Fruit fly (Drosophila melanogaster) whole organism, embryonic: ENCODE data around the gene CG32413.

Source experiments
- Asciz ChIP-seq: fragments of 200-800 bp; sonication (Bioruptor generic); optimal IDR thresholded peaks from 2 replicates; lab custom pipeline; 2017; ENCODE audit warnings: missing biosample characterization, mild to moderate bottlenecking, missing genetic modification characterization, missing genetic modification reagents
- Awh ChIP-seq: fragments of 200-800 bp; sonication (Bioruptor generic); IDR thresholded peaks from 2 replicates; pipeline ENCODE4, ENCODE4 v1.3.6; 2022; ENCODE audit warnings: missing biosample characterization, missing genetic modification characterization
- Bdp1 ChIP-seq: fragments of 200-800 bp; sonication (Bioruptor generic); optimal IDR thresholded peaks from 3 replicates; lab custom pipeline; 2016; ENCODE audit warnings: missing biosample characterization, missing genetic modification characterization
- CG12769 ChIP-seq: fragments of 200-800 bp; sonication (Bioruptor generic); optimal IDR thresholded peaks from 2 replicates; lab custom pipeline; 2019; ENCODE audit warnings: missing biosample characterization, mild to moderate bottlenecking, missing genetic modification characterization, moderate library complexity
- CG15479 ChIP-seq: fragments of 200-800 bp; sonication (Bioruptor generic); optimal IDR thresholded peaks from 3 replicates; lab custom pipeline; 2019; ENCODE audit warnings: missing biosample characterization, mild to moderate bottlenecking, missing genetic modification characterization, moderate library complexity
- CG15514 ChIP-seq: fragments of 200-800 bp; sonication (Bioruptor generic); optimal IDR thresholded peaks from 3 replicates; lab custom pipeline; 2017; ENCODE audit warnings: missing biosample characterization, missing genetic modification characterization, mild to moderate bottlenecking, moderate library complexity, missing genetic modification reagents
- CG16813 ChIP-seq: fragments of 200-800 bp; sonication (Bioruptor generic); IDR thresholded peaks from 3 replicates; pipeline ENCODE4 v1.3.6; 2022; ENCODE audit warnings: missing biosample characterization, missing genetic modification characterization; ENCODE audit not compliant: partially characterized antibody
- CG17359 ChIP-seq: fragments of 200-800 bp; sonication (Bioruptor generic); optimal IDR thresholded peaks from 3 replicates; lab custom pipeline; 2018; ENCODE audit warnings: missing biosample characterization, mild to moderate bottlenecking, missing genetic modification characterization, moderate library complexity
- CG17361 ChIP-seq: fragments of 200-800 bp; sonication (Bioruptor generic); IDR thresholded peaks from 3 replicates; pipeline ENCODE4 v1.3.6; 2022; ENCODE audit warnings: missing biosample characterization, missing genetic modification characterization
- CG17829 ChIP-seq: fragments of 200-800 bp; optimal IDR thresholded peaks from 2 replicates; lab custom pipeline; 2019; ENCODE audit warnings: missing biosample characterization, mild to moderate bottlenecking, missing genetic modification characterization, moderate library complexity
- CG1832 ChIP-seq: fragments of 200-800 bp; sonication (Bioruptor generic); optimal IDR thresholded peaks from 2 replicates; lab custom pipeline; 2017; ENCODE audit warnings: missing biosample characterization, mild to moderate bottlenecking, missing genetic modification characterization, inconsistent platforms
- CG2120 ChIP-seq: fragments of 200-800 bp; sonication (Bioruptor generic); optimal IDR thresholded peaks from 3 replicates; lab custom pipeline; 2016; ENCODE audit warnings: missing biosample characterization, missing genetic modification characterization
- CG2129 ChIP-seq: fragments of 200-800 bp; sonication (Bioruptor generic); IDR thresholded peaks from 2 replicates; pipeline ENCODE4 v1.3.6; 2022; ENCODE audit warnings: missing biosample characterization, missing genetic modification characterization; ENCODE audit not compliant: partially characterized antibody
- CG3407 ChIP-seq: fragments of 200-800 bp; sonication (Bioruptor generic); optimal IDR thresholded peaks from 2 replicates; lab custom pipeline; 2018; ENCODE audit warnings: missing biosample characterization, mild to moderate bottlenecking, missing genetic modification characterization
- CG3847 ChIP-seq: fragments of 200-800 bp; sonication (Bioruptor generic); IDR thresholded peaks from 2 replicates; pipeline ENCODE4 v1.3.6; 2022; ENCODE audit warnings: missing biosample characterization, missing genetic modification characterization
- CG4404 ChIP-seq: fragments of 200-800 bp; sonication (Bioruptor generic); IDR thresholded peaks from 2 replicates; pipeline ENCODE4 v1.3.6; 2022; ENCODE audit warnings: missing biosample characterization, missing genetic modification characterization
- CG4820 ChIP-seq: fragments of 200-800 bp; sonication (Bioruptor generic); optimal IDR thresholded peaks from 3 replicates; lab custom pipeline; 2016; ENCODE audit warnings: missing biosample characterization, missing genetic modification characterization
- CG6254 ChIP-seq: fragments of 200-800 bp; sonication (Bioruptor generic); optimal IDR thresholded peaks from 3 replicates; lab custom pipeline; 2017; ENCODE audit warnings: mild to moderate bottlenecking, missing biosample characterization, missing genetic modification reagents, missing genetic modification characterization
- CG6765 ChIP-seq: fragments of 200-800 bp; sonication (Bioruptor generic); optimal IDR thresholded peaks from 3 replicates; lab custom pipeline; 2017; ENCODE audit warnings: missing biosample characterization, mild to moderate bottlenecking, missing genetic modification characterization
- CG7357 ChIP-seq: fragments of 200-800 bp; sonication (Bioruptor generic); IDR thresholded peaks from 3 replicates; pipeline ENCODE4 v1.3.6; 2022; ENCODE audit warnings: missing biosample characterization, missing genetic modification characterization
- CG7839 ChIP-seq: fragments of 200-800 bp; sonication (Bioruptor generic); optimal IDR thresholded peaks from 3 replicates; lab custom pipeline; 2018; ENCODE audit warnings: missing biosample characterization, mild to moderate bottlenecking, missing genetic modification characterization, moderate library complexity
- CG8359 ChIP-seq: fragments of 200-800 bp; sonication (Bioruptor generic); optimal IDR thresholded peaks from 2 replicates; lab custom pipeline; 2017; ENCODE audit warnings: missing biosample characterization, mild to moderate bottlenecking, missing genetic modification characterization, borderline replicate concordance
- CG8924 ChIP-seq: fragments of 200-800 bp; optimal IDR thresholded peaks from 3 replicates; lab custom pipeline; 2019; ENCODE audit warnings: missing biosample characterization, mild to moderate bottlenecking, missing genetic modification characterization, moderate library complexity
- CG9797 ChIP-seq: fragments of 200-800 bp; sonication (Bioruptor generic); optimal IDR thresholded peaks from 3 replicates; lab custom pipeline; 2018; ENCODE audit warnings: missing biosample characterization, mild to moderate bottlenecking, missing genetic modification characterization
- Camta ChIP-seq: fragments of 200-800 bp; sonication (Bioruptor generic); optimal IDR thresholded peaks from 2 replicates; lab custom pipeline; 2016; ENCODE audit warnings: missing biosample characterization, missing genetic modification characterization
- D19A ChIP-seq: fragments of 200-800 bp; optimal IDR thresholded peaks from 3 replicates; lab custom pipeline; 2019; ENCODE audit warnings: missing biosample characterization, mild to moderate bottlenecking, missing genetic modification characterization, moderate library complexity
- Gsc ChIP-seq: fragments of 200-800 bp; sonication (Bioruptor generic); IDR thresholded peaks from 2 replicates; pipeline ENCODE4 v1.3.6; 2022; ENCODE audit warnings: missing biosample characterization, missing genetic modification characterization
- HLHmδ ChIP-seq: fragments of 200-800 bp; sonication (Bioruptor generic); optimal IDR thresholded peaks from 2 replicates; lab custom pipeline; 2018; ENCODE audit warnings: missing biosample characterization, mild to moderate bottlenecking, missing genetic modification characterization, moderate library complexity
- Hmr ChIP-seq: fragments of 200-800 bp; sonication (Bioruptor generic); optimal IDR thresholded peaks from 3 replicates; lab custom pipeline; 2017; ENCODE audit warnings: mild to moderate bottlenecking, missing biosample characterization, missing genetic modification reagents, missing genetic modification characterization
- Hmx ChIP-seq: fragments of 200-800 bp; sonication (Bioruptor generic); optimal IDR thresholded peaks from 2 replicates; lab custom pipeline; 2016; ENCODE audit warnings: missing biosample characterization, missing genetic modification characterization
- Meics ChIP-seq: fragments of 200-800 bp; sonication (Bioruptor generic); optimal IDR thresholded peaks from 2 replicates; lab custom pipeline; 2017; ENCODE audit warnings: missing biosample characterization, mild to moderate bottlenecking, missing genetic modification characterization
- Spps ChIP-seq: fragments of 200-800 bp; sonication (Bioruptor generic); optimal IDR thresholded peaks from 2 replicates; lab custom pipeline; 2018; ENCODE audit warnings: missing biosample characterization, mild to moderate bottlenecking, missing genetic modification characterization
- YL-1 ChIP-seq: fragments of 200-800 bp; sonication (Bioruptor generic); optimal IDR thresholded peaks from 3 replicates; lab custom pipeline; 2017; ENCODE audit warnings: missing biosample characterization, mild to moderate bottlenecking, missing genetic modification characterization
- abd-A ChIP-seq: fragments of 200-800 bp; sonication (Bioruptor generic); optimal IDR thresholded peaks from 3 replicates; lab custom pipeline; 2019; ENCODE audit warnings: missing biosample characterization, mild to moderate bottlenecking, missing genetic modification characterization, moderate library complexity
- aop ChIP-seq: fragments of 200-800 bp; sonication (Bioruptor generic); IDR thresholded peaks from 2 replicates; pipeline ENCODE4 v1.3.6; 2022; ENCODE audit warnings: missing biosample characterization, missing genetic modification characterization
- bab2 ChIP-seq: fragments of 200-800 bp; sonication (Bioruptor generic); optimal IDR thresholded peaks from 2 replicates; lab custom pipeline; 2016; ENCODE audit warnings: missing biosample characterization, missing genetic modification characterization
- bigmax ChIP-seq: fragments of 200-800 bp; sonication (Bioruptor generic); optimal IDR thresholded peaks from 2 replicates; lab custom pipeline; 2018; ENCODE audit warnings: missing biosample characterization, mild to moderate bottlenecking, missing genetic modification characterization
- cato ChIP-seq: fragments of 200-800 bp; sonication (Bioruptor generic); optimal IDR thresholded peaks from 2 replicates; lab custom pipeline; 2016; ENCODE audit warnings: missing biosample characterization, missing genetic modification characterization, borderline replicate concordance
- crol ChIP-seq: fragments of 200-800 bp; sonication (Bioruptor generic); IDR thresholded peaks from 2 replicates; pipeline ENCODE4 v1.3.6; 2022; ENCODE audit warnings: missing biosample characterization, missing genetic modification characterization
- cwo ChIP-seq: fragments of 200-800 bp; sonication (Bioruptor generic); optimal IDR thresholded peaks from 3 replicates; lab custom pipeline; 2017; ENCODE audit warnings: missing biosample characterization, missing genetic modification characterization, mild to moderate bottlenecking, moderate library complexity, missing genetic modification reagents
- dati ChIP-seq: fragments of 200-800 bp; sonication (Bioruptor generic); IDR thresholded peaks from 2 replicates; pipeline ENCODE4 v1.3.6; 2022; ENCODE audit warnings: missing biosample characterization, missing genetic modification characterization
- gcm ChIP-seq: fragments of 200-800 bp; sonication (Bioruptor generic); optimal IDR thresholded peaks from 2 replicates; lab custom pipeline; 2019; ENCODE audit warnings: missing biosample characterization, mild to moderate bottlenecking, missing genetic modification characterization, moderate library complexity
- grau ChIP-seq: fragments of 200-800 bp; optimal IDR thresholded peaks from 3 replicates; lab custom pipeline; 2019; ENCODE audit warnings: missing biosample characterization, mild to moderate bottlenecking, missing genetic modification characterization, moderate library complexity
- gsb-n ChIP-seq: fragments of 200-800 bp; sonication (Bioruptor generic); optimal IDR thresholded peaks from 3 replicates; lab custom pipeline; 2018; ENCODE audit warnings: missing biosample characterization, mild to moderate bottlenecking, missing genetic modification characterization
- hkb ChIP-seq, 2 experiments: fragments of 200-800 bp in 1 of 2; fragments of >200 bp in 1 of 2; sonication (Bioruptor generic) in 1 of 2; IDR thresholded peaks in 1 of 2; optimal IDR thresholded peaks in 1 of 2; 2 replicates each; pipeline versions ENCODE4 v1.3.6 to Lab custom; 2017 to 2022; ENCODE audit warnings: missing biosample characterization in 1 of 2, missing genetic modification characterization in 1 of 2
- ken ChIP-seq: fragments of 200-800 bp; sonication (Bioruptor generic); IDR thresholded peaks from 3 replicates; pipeline ENCODE4 v1.3.6; 2022; ENCODE audit warnings: missing biosample characterization, missing genetic modification characterization
- pb ChIP-seq: fragments of 200-800 bp; sonication (Bioruptor generic); optimal IDR thresholded peaks from 3 replicates; lab custom pipeline; 2016; ENCODE audit warnings: missing biosample characterization, missing genetic modification characterization
- phol ChIP-seq: fragments of 200-800 bp; sonication (Bioruptor generic); optimal IDR thresholded peaks from 3 replicates; lab custom pipeline; 2018; ENCODE audit warnings: missing biosample characterization, mild to moderate bottlenecking, missing genetic modification characterization, moderate library complexity
- wek ChIP-seq: fragments of 200-800 bp; sonication (Bioruptor generic); optimal IDR thresholded peaks from 3 replicates; lab custom pipeline; 2018; ENCODE audit warnings: missing biosample characterization, mild to moderate bottlenecking, missing genetic modification characterization, moderate library complexity

The CG32413 gene

DNA sequence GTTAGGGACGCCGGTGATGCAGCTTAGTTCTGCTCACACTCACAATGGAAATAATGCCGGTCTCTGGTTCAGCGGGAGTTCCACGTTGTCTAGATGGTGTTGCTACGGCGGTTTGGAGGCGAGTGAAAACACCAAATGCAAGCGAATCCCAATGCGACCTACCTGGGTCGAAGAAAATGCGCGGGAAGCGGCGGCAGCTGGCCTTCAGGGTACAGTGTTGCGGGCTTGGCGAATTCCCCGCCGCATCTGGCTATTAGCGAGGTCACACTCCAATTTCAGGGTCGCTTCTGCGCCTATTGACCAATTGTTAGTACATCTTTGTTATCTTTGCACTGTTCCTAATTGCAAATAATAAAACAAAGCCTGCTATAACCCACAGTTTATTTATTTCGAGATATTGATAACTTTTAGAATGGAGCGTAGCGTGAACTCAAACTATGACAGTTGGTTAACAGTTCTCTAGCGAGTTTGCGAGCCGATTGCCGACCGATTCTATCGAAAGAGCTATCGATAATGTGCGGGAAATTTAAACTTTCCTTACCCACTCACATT lies 28.6 kb upstream of the CG32413 start, which contains the start of gene Rcc1 (continued):
- no peak for TF ChIP-seq Meics (GFP tag; lab: Kevin White, UChicago)
- no peak for TF ChIP-seq bab2 (GFP tag; lab: Kevin White, UChicago)
- TF ChIP-seq CG17361 (GFP tag; lab: Robert Waterston, UW), result no peak
- TF ChIP-seq CG15479, result no peak
- TF ChIP-seq phol, result peak; percentile 71
- TF ChIP-seq CG3407 (GFP tag; lab: Kevin White, UChicago), result no peak
- TF ChIP-seq bigmax (GFP tag; lab: Kevin White, UChicago), result peak; percentile 94
- no peak for TF ChIP-seq Hmr
- no peak for TF ChIP-seq CG6254 (GFP tag; lab: Kevin White, UChicago)
- TF ChIP-seq gcm (GFP tag; lab: Kevin White, UChicago), result no peak
- no peak for TF ChIP-seq CG6765 (GFP tag; lab: Kevin White, UChicago)
- no peak for TF ChIP-seq CG8924
- peak; percentile 90 for TF ChIP-seq hkb (optimal IDR thresholded peaks at IDR 0.05; lab: Kevin White, UChicago)
- TF ChIP-seq hkb (GFP tag; IDR thresholded peaks at IDR 0.05; lab: Robert Waterston, UW), result no peak
- TF ChIP-seq Camta (GFP tag; lab: Kevin White, UChicago), result no peak
- no peak for TF ChIP-seq Gsc
- no peak for TF ChIP-seq CG2129 (GFP tag; lab: Robert Waterston, UW)
- no peak for TF ChIP-seq CG12769
- TF ChIP-seq CG4820 (GFP tag; lab: Kevin White, UChicago), result no peak
- no peak for TF ChIP-seq cato (GFP tag; lab: Kevin White, UChicago)
- TF ChIP-seq Asciz (GFP tag; lab: Kevin White, UChicago), result no peak
- TF ChIP-seq Awh (GFP tag; lab: Robert Waterston, UW), result no peak
- TF ChIP-seq CG3847 (GFP tag; lab: Robert Waterston, UW), result peak; percentile 27; the same call in 1 of the 2 replicates
- no peak for TF ChIP-seq CG4404
- no peak for TF ChIP-seq D19A (tag; lab: Kevin White, UChicago)
- TF ChIP-seq cwo (GFP tag; lab: Kevin White, UChicago), result no peak
- no peak for TF ChIP-seq wek (GFP tag; lab: Kevin White, UChicago)
- TF ChIP-seq Bdp1 (GFP tag; lab: Kevin White, UChicago), result peak; percentile 10
- TF ChIP-seq CG17359, result no peak
- TF ChIP-seq grau (tag; lab: Kevin White, UChicago), result peak; percentile 23
- TF ChIP-seq dati (GFP tag; lab: Robert Waterston, UW), result no peak
- TF ChIP-seq gsb-n, result peak; percentile 2
- TF ChIP-seq CG7357 (GFP tag; lab: Robert Waterston, UW), result no peak
- TF ChIP-seq aop (GFP tag; lab: Robert Waterston, UW), result no peak
- peak; percentile 90 for TF ChIP-seq CG15514
- TF ChIP-seq HLHmδ (GFP tag; lab: Kevin White, UChicago), result no peak
- no peak for TF ChIP-seq CG7839
- TF ChIP-seq Spps (tag; lab: Kevin White, UChicago), result no peak
- TF ChIP-seq ken (GFP tag; lab: Robert Waterston, UW), result no peak
- TF ChIP-seq CG8359 (GFP tag; lab: Kevin White, UChicago), result no peak
- no peak for TF ChIP-seq pb (GFP tag; lab: Kevin White, UChicago)
- no peak for TF ChIP-seq Hmx
- peak; percentile 70 for TF ChIP-seq CG9797 (GFP tag; lab: Kevin White, UChicago)
- TF ChIP-seq CG17829 (tag; lab: Kevin White, UChicago), result peak; percentile 37
- TF ChIP-seq crol, result peak; percentile 49; the same call in 1 of the 2 replicates
- no peak for TF ChIP-seq abd-A (tag; lab: Kevin White, UChicago)
- peak; percentile 28 for TF ChIP-seq YL-1 (GFP tag; lab: Kevin White, UChicago)
- TF ChIP-seq CG16813 (GFP tag; lab: Robert Waterston, UW), result peak; percentile 66; the same call in 2 of the 3 replicates
- peak; percentile 51 for TF ChIP-seq CG2120
- TF ChIP-seq CG1832, result no peak
